Fruit fly (Drosophila melanogaster): ENCODE results near the gene CG17896.

The CG17896 gene

DNA sequence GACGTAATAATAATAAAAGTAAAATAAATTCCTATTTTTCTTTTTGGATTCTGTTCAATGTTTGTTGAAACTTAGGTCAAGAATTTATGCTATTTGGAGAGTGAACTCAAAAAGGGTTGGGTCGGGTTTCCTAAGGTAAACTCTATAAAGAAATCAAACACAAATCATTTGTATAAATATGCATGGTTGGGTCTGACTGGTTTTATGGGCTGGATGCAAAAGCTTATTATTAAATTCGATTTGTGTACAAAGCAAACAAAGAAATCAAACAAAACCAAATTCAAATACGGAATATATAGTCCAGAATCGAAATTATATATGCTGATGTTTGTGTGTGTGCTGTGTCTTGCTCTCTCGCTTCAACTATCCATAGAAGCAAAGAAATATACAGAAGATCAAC, 22.4 kb upstream of the CG17896 start (continued):
- TF ChIP-seq Fer3 (tag; optimal IDR thresholded peaks at IDR 0.05), result peak; percentile 45
- TF ChIP-seq Fer1 (GFP tag; optimal IDR thresholded peaks at IDR 0.05), result peak; percentile 36
- TF ChIP-seq bsh (GFP tag; optimal IDR thresholded peaks at IDR 0.05), result peak in 1 of 2 experiments; percentile 35
- peak; percentile 12 for TF ChIP-seq CG1233 (GFP tag; optimal IDR thresholded peaks at IDR 0.05)
- TF ChIP-seq GATAe (GFP tag; conservative IDR thresholded peaks at IDR 0.05), result no peak
- peak; percentile 71 for TF ChIP-seq sens (GFP tag)
- no peak for TF ChIP-seq sd (tag; optimal IDR thresholded peaks at IDR 0.05)
- no peak for TF ChIP-seq CG12942 (GFP tag; optimal IDR thresholded peaks at IDR 0.05)
- TF ChIP-seq p53 (GFP tag; optimal IDR thresholded peaks at IDR 0.05), result no peak
- peak; percentile 8 for TF ChIP-seq HmgZ (tag; optimal IDR thresholded peaks at IDR 0.05)
- TF ChIP-seq CG13296 (GFP tag; optimal IDR thresholded peaks at IDR 0.05), result peak; percentile 54
- peak; percentile 35 for TF ChIP-seq CG17359 (tag; optimal IDR thresholded peaks at IDR 0.05)
- peak; percentile 40 for TF ChIP-seq CG15011 (GFP tag; optimal IDR thresholded peaks at IDR 0.05)
- no peak for TF ChIP-seq Dfd (GFP tag; optimal IDR thresholded peaks at IDR 0.05)
- peak; percentile 44 for TF ChIP-seq CG18599 (GFP tag; optimal IDR thresholded peaks at IDR 0.05)
- TF ChIP-seq Meics (GFP tag; optimal IDR thresholded peaks at IDR 0.05), result peak; percentile 48
- no peak for TF ChIP-seq Gsc (GFP tag; IDR thresholded peaks at IDR 0.05)
- TF ChIP-seq gem (tag; optimal IDR thresholded peaks at IDR 0.05), result peak; percentile 36
- TF ChIP-seq CG9437 (GFP tag; optimal IDR thresholded peaks at IDR 0.05), result no peak
- TF ChIP-seq Med (GFP tag), result peak; percentile 82
- no peak for TF ChIP-seq D (optimal IDR thresholded peaks at IDR 0.05)
- TF ChIP-seq D (GFP tag; optimal IDR thresholded peaks at IDR 0.05), result no peak
- peak; percentile 57 for TF ChIP-seq HHEX (GFP tag; optimal IDR thresholded peaks at IDR 0.05)
- TF ChIP-seq CG12155 (GFP tag; optimal IDR thresholded peaks at IDR 0.05), result no peak
- peak; percentile 18 for TF ChIP-seq schlank (tag; optimal IDR thresholded peaks at IDR 0.05)
- peak; percentile 66 for TF ChIP-seq PHDP (tag; optimal IDR thresholded peaks at IDR 0.05)
- no peak for TF ChIP-seq Nf-YC (tag; optimal IDR thresholded peaks at IDR 0.05)
- peak; percentile 21; the same call in 1 of the 2 replicates for TF ChIP-seq sob (GFP tag; IDR thresholded peaks at IDR 0.05)
- TF ChIP-seq CG12104 (GFP tag; optimal IDR thresholded peaks at IDR 0.05), result no peak
- no peak for TF ChIP-seq CG14014 (GFP tag; IDR thresholded peaks at IDR 0.05)
- TF ChIP-seq BtbVII (GFP tag; optimal IDR thresholded peaks at IDR 0.05), result peak; percentile 17
- TF ChIP-seq mirr (GFP tag; optimal IDR thresholded peaks at IDR 0.05), result peak; percentile 21
- peak; percentile 16 for TF ChIP-seq unpg (GFP tag; optimal IDR thresholded peaks at IDR 0.05)
- peak; percentile 33 for TF ChIP-seq bab2 (GFP tag; optimal IDR thresholded peaks at IDR 0.05)
- no peak for TF ChIP-seq CTCF (GFP tag; optimal IDR thresholded peaks at IDR 0.05)
- TF ChIP-seq CG1024 (GFP tag; IDR thresholded peaks at IDR 0.05), result no peak
- TF ChIP-seq mam (GFP tag; optimal IDR thresholded peaks at IDR 0.05), result no peak
- TF ChIP-seq CG32532 (GFP tag; IDR thresholded peaks at IDR 0.05), result no peak
- no peak for TF ChIP-seq Max (GFP tag; optimal IDR thresholded peaks at IDR 0.05)
- TF ChIP-seq Atf6 (GFP tag; IDR thresholded peaks at IDR 0.05), result peak; percentile 22; the same call in 1 of the 2 replicates
- TF ChIP-seq CG12071 (GFP tag; optimal IDR thresholded peaks at IDR 0.05), result peak; percentile 28
- no peak for TF ChIP-seq Lpt (GFP tag; optimal IDR thresholded peaks at IDR 0.05)
- TF ChIP-seq CG6254 (GFP tag; optimal IDR thresholded peaks at IDR 0.05), result no peak
- TF ChIP-seq nau (GFP tag; optimal IDR thresholded peaks at IDR 0.05), result peak; percentile 30
- no peak for TF ChIP-seq fd64A (GFP tag; optimal IDR thresholded peaks at IDR 0.05)
- peak; percentile 21 for TF ChIP-seq CG1603 (tag; optimal IDR thresholded peaks at IDR 0.05)
- peak; percentile 57 for TF ChIP-seq CG15514 (GFP tag; optimal IDR thresholded peaks at IDR 0.05)
- TF ChIP-seq Blimp-1 (GFP tag; optimal IDR thresholded peaks at IDR 0.05), result peak; percentile 32
- TF ChIP-seq Jarid2 (GFP tag; optimal IDR thresholded peaks at IDR 0.05), result no peak
- TF ChIP-seq ham (GFP tag; IDR thresholded peaks at IDR 0.05), result no peak
- peak; percentile 25 for TF ChIP-seq CG17568 (GFP tag; optimal IDR thresholded peaks at IDR 0.05)

All from whole organism, embryonic.